Fruit fly (Drosophila melanogaster): ENCODE measurements around the gene CG12498.
A peak's percentile ranks its signal among the peaks of the same experiment; 100 is the strongest.

- TF ChIP-seq Clk (GFP tag; optimal IDR thresholded peaks at IDR 0.05) (peak; percentile 72), CG1620 (GFP tag; optimal IDR thresholded peaks at IDR 0.05) (peak; percentile 80), pad (GFP tag; optimal IDR thresholded peaks at IDR 0.05) (peak; percentile 66), Crg-1 (GFP tag; optimal IDR thresholded peaks at IDR 0.05) (peak; percentile 35)
Measured at dm6 chrX:2786553-2787118, 23.0 kb upstream of the CG12498 start.

Measured in whole organism, adult.